Fruit fly (Drosophila melanogaster) whole organism, embryonic: ENCODE results near the gene CG10866.

ENCODE experiments used
- Asciz ChIP-seq: fragments of 200-800 bp; sonication (Bioruptor generic); optimal IDR thresholded peaks from 2 replicates; lab custom pipeline; 2017; ENCODE audit warnings: missing biosample characterization, mild to moderate bottlenecking, missing genetic modification characterization, missing genetic modification reagents
- CG10431 ChIP-seq: fragments of 200-800 bp; sonication (Bioruptor generic); optimal IDR thresholded peaks from 3 replicates; lab custom pipeline; 2018; ENCODE audit warnings: missing biosample characterization, mild to moderate bottlenecking, missing genetic modification characterization
- CG10543 ChIP-seq: fragments of 200-800 bp; sonication (Bioruptor generic); optimal IDR thresholded peaks from 3 replicates; lab custom pipeline; 2017; ENCODE audit warnings: missing biosample characterization, mild to moderate bottlenecking, missing genetic modification characterization, moderate library complexity
- CG10654 ChIP-seq: fragments of 200-800 bp; sonication (Bioruptor generic); optimal IDR thresholded peaks from 2 replicates; lab custom pipeline; 2016; ENCODE audit warnings: missing biosample characterization, missing genetic modification characterization
- CG12299 ChIP-seq: fragments of 200-800 bp; sonication (Bioruptor generic); optimal IDR thresholded peaks from 2 replicates; lab custom pipeline; 2018; ENCODE audit warnings: missing biosample characterization, mild to moderate bottlenecking, missing genetic modification characterization
- CG13287 ChIP-seq: fragments of 200-800 bp; sonication (Bioruptor generic); IDR thresholded peaks from 2 replicates; pipeline ENCODE4 v1.3.6; 2022; ENCODE audit warnings: missing biosample characterization, missing genetic modification characterization; ENCODE audit not compliant: partially characterized antibody
- CG14014 ChIP-seq: fragments of 200-800 bp; sonication (Bioruptor generic); IDR thresholded peaks from 2 replicates; pipeline ENCODE4 v1.3.6; 2022; ENCODE audit warnings: missing biosample characterization, missing genetic modification characterization
- CG15514 ChIP-seq: fragments of 200-800 bp; sonication (Bioruptor generic); optimal IDR thresholded peaks from 3 replicates; lab custom pipeline; 2017; ENCODE audit warnings: missing biosample characterization, missing genetic modification characterization, mild to moderate bottlenecking, moderate library complexity, missing genetic modification reagents
- CG18011 ChIP-seq: fragments of 200-800 bp; sonication (Bioruptor generic); optimal IDR thresholded peaks from 2 replicates; lab custom pipeline; 2017; ENCODE audit warnings: missing biosample characterization, missing genetic modification characterization, mild to moderate bottlenecking, moderate library complexity, missing genotype
- CG18619 ChIP-seq: fragments of 200-800 bp; sonication (Bioruptor generic); optimal IDR thresholded peaks from 3 replicates; lab custom pipeline; 2017; ENCODE audit warnings: missing biosample characterization, mild to moderate bottlenecking, missing genetic modification characterization
- CG18764 ChIP-seq: fragments of 200-800 bp; sonication (Bioruptor generic); optimal IDR thresholded peaks from 3 replicates; lab custom pipeline; 2016; ENCODE audit warnings: missing biosample characterization, missing genetic modification characterization
- CG2889 ChIP-seq: fragments of 200-800 bp; sonication (Bioruptor generic); IDR thresholded peaks from 3 replicates; pipeline ENCODE4 v1.3.6; 2022; ENCODE audit warnings: missing biosample characterization, missing genetic modification characterization
- CG30020 ChIP-seq: fragments of 200-800 bp; optimal IDR thresholded peaks from 2 replicates; lab custom pipeline; 2019; ENCODE audit warnings: missing biosample characterization, mild to moderate bottlenecking, missing genetic modification characterization, moderate library complexity
- CG30431 ChIP-seq: fragments of 200-800 bp; sonication (Bioruptor generic); optimal IDR thresholded peaks from 2 replicates; lab custom pipeline; 2017; ENCODE audit warnings: missing biosample characterization, missing genetic modification characterization
- CG3065 ChIP-seq: fragments of 200-800 bp; sonication (Bioruptor generic); optimal IDR thresholded peaks from 2 replicates; lab custom pipeline; 2016; ENCODE audit warnings: missing biosample characterization, missing genetic modification characterization
- CG32532 ChIP-seq: fragments of 200-800 bp; sonication (Bioruptor generic); IDR thresholded peaks from 2 replicates; pipeline ENCODE4 v1.3.6; 2022; ENCODE audit warnings: missing biosample characterization, missing genetic modification characterization
- CG32772 ChIP-seq: fragments of 200-800 bp; sonication (Bioruptor generic); IDR thresholded peaks from 2 replicates; pipeline ENCODE4 v1.3.6; 2022; ENCODE audit warnings: missing biosample characterization, missing genetic modification characterization
- CG4820 ChIP-seq: fragments of 200-800 bp; sonication (Bioruptor generic); optimal IDR thresholded peaks from 3 replicates; lab custom pipeline; 2016; ENCODE audit warnings: missing biosample characterization, missing genetic modification characterization
- CG5245 ChIP-seq: fragments of 200-800 bp; sonication (Bioruptor generic); optimal IDR thresholded peaks from 3 replicates; lab custom pipeline; 2016; ENCODE audit warnings: missing biosample characterization, missing genetic modification characterization
- CG7357 ChIP-seq: fragments of 200-800 bp; sonication (Bioruptor generic); IDR thresholded peaks from 3 replicates; pipeline ENCODE4 v1.3.6; 2022; ENCODE audit warnings: missing biosample characterization, missing genetic modification characterization
- CG7556 ChIP-seq: fragments of 200-800 bp; sonication (Bioruptor generic); optimal IDR thresholded peaks from 2 replicates; lab custom pipeline; 2017; ENCODE audit warnings: missing biosample characterization, mild to moderate bottlenecking, missing genetic modification characterization
- CG7745 ChIP-seq: fragments of 200-800 bp; sonication (Bioruptor generic); optimal IDR thresholded peaks from 2 replicates; lab custom pipeline; 2018; ENCODE audit warnings: missing biosample characterization, mild to moderate bottlenecking, missing genetic modification characterization, moderate library complexity
- CG9817 ChIP-seq: fragments of 200-800 bp; sonication (Bioruptor generic); optimal IDR thresholded peaks from 2 replicates; lab custom pipeline; 2018; ENCODE audit warnings: missing biosample characterization, mild to moderate bottlenecking, missing genetic modification characterization, moderate library complexity
- CkIIα-i1 ChIP-seq: fragments of 200-800 bp; sonication (Bioruptor generic); IDR thresholded peaks from 2 replicates; pipeline ENCODE4 v1.3.6; 2022; ENCODE audit warnings: missing biosample characterization, missing genetic modification characterization
- D19A ChIP-seq: fragments of 200-800 bp; optimal IDR thresholded peaks from 3 replicates; lab custom pipeline; 2019; ENCODE audit warnings: missing biosample characterization, mild to moderate bottlenecking, missing genetic modification characterization, moderate library complexity
- Dip3 ChIP-seq: fragments of 200-800 bp; sonication (Bioruptor generic); optimal IDR thresholded peaks from 3 replicates; lab custom pipeline; 2016; ENCODE audit warnings: missing biosample characterization, missing genetic modification characterization
- Dref ChIP-seq: fragments of 200-800 bp; sonication (Bioruptor generic); IDR thresholded peaks from 2 replicates; pipeline ENCODE4 v1.3.6; 2022; ENCODE audit warnings: missing biosample characterization, missing genetic modification characterization
- GATAe ChIP-seq: fragments of 200-800 bp; sonication (Bioruptor generic); conservative IDR thresholded peaks from 2 replicates; pipeline ENCODE4 v1.3.6; 2022; ENCODE audit warnings: missing biosample characterization, missing genetic modification characterization
- Hmx ChIP-seq: fragments of 200-800 bp; sonication (Bioruptor generic); optimal IDR thresholded peaks from 2 replicates; lab custom pipeline; 2016; ENCODE audit warnings: missing biosample characterization, missing genetic modification characterization
- Mad ChIP-seq: fragments of 200-800 bp; sonication (Bioruptor generic); optimal IDR thresholded peaks from 2 replicates; lab custom pipeline; 2016; ENCODE audit warnings: missing biosample characterization, missing genetic modification characterization
- PHDP ChIP-seq: fragments of 200-800 bp; sonication (Bioruptor generic); optimal IDR thresholded peaks from 3 replicates; lab custom pipeline; 2018; ENCODE audit warnings: missing biosample characterization, mild to moderate bottlenecking, missing genetic modification characterization, moderate library complexity
- Rx ChIP-seq: fragments of 200-800 bp; sonication (Bioruptor generic); IDR thresholded peaks from 2 replicates; pipeline ENCODE4 v1.3.6; 2022; ENCODE audit warnings: missing biosample characterization, missing genetic modification characterization
- Sox102F ChIP-seq: fragments of 200-800 bp; sonication (Bioruptor generic); optimal IDR thresholded peaks from 2 replicates; lab custom pipeline; 2018; ENCODE audit warnings: missing biosample characterization, mild to moderate bottlenecking, missing genetic modification characterization, moderate library complexity
- Tbp ChIP-seq: fragments of >200 bp; optimal IDR thresholded peaks from 2 replicates; lab custom pipeline; 2018; ENCODE audit warnings: missing biosample characterization, missing genetic modification characterization
- disco-r ChIP-seq: fragments of 200-800 bp; sonication (Bioruptor generic); optimal IDR thresholded peaks from 2 replicates; lab custom pipeline; 2016; ENCODE audit warnings: missing biosample characterization, missing genetic modification characterization
- dmrt11E ChIP-seq: fragments of 200-800 bp; sonication (Bioruptor generic); optimal IDR thresholded peaks from 3 replicates; lab custom pipeline; 2018; ENCODE audit warnings: missing biosample characterization, mild to moderate bottlenecking, missing genetic modification characterization, moderate library complexity
- dpn ChIP-seq, 2 experiments: fragments of 200-800 bp; sonication (Bioruptor generic); optimal IDR thresholded peaks; 3 replicates each; lab custom pipeline; 2016; ENCODE audit warnings: missing biosample characterization in 2 of 2, missing genetic modification characterization in 2 of 2
- eve ChIP-seq, 2 experiments: fragments of >200 bp; optimal IDR thresholded peaks; 2 replicates each; lab custom pipeline; 2017; ENCODE audit warnings: missing biosample characterization in 2 of 2, missing genetic modification characterization in 2 of 2
- gfzf ChIP-seq: fragments of 200-800 bp; sonication (Bioruptor generic); optimal IDR thresholded peaks from 2 replicates; lab custom pipeline; 2016; ENCODE audit warnings: missing biosample characterization, mild to moderate bottlenecking, missing genetic modification characterization, moderate library complexity
- gsb ChIP-seq: fragments of 200-800 bp; sonication (Bioruptor generic); IDR thresholded peaks from 2 replicates; pipeline ENCODE4 v1.3.6; 2022; ENCODE audit warnings: missing biosample characterization, missing genetic modification characterization
- knrl ChIP-seq: fragments of 200-800 bp; sonication (Bioruptor generic); IDR thresholded peaks from 3 replicates; pipeline ENCODE4 v1.3.6; 2022; ENCODE audit warnings: missing biosample characterization, missing genetic modification characterization; ENCODE audit not compliant: partially characterized antibody
- mirr ChIP-seq: fragments of 200-800 bp; sonication (Bioruptor generic); optimal IDR thresholded peaks from 3 replicates; lab custom pipeline; 2018; ENCODE audit warnings: missing biosample characterization, mild to moderate bottlenecking, missing genetic modification characterization
- oc ChIP-seq: fragments of 200-800 bp; sonication (Bioruptor generic); optimal IDR thresholded peaks from 2 replicates; lab custom pipeline; 2018; ENCODE audit warnings: missing biosample characterization, mild to moderate bottlenecking, missing genetic modification characterization, moderate library complexity
- peb ChIP-seq: fragments of 200-800 bp; sonication (Bioruptor generic); IDR thresholded peaks from 2 replicates; pipeline ENCODE4 v1.3.6; 2022; ENCODE audit warnings: missing biosample characterization, missing genetic modification characterization
- phol ChIP-seq: fragments of 200-800 bp; sonication (Bioruptor generic); optimal IDR thresholded peaks from 3 replicates; lab custom pipeline; 2018; ENCODE audit warnings: missing biosample characterization, mild to moderate bottlenecking, missing genetic modification characterization, moderate library complexity
- run ChIP-seq: fragments of 200-800 bp; sonication (Bioruptor generic); optimal IDR thresholded peaks from 3 replicates; lab custom pipeline; 2018; ENCODE audit warnings: missing biosample characterization, mild to moderate bottlenecking, missing genetic modification characterization
- sisA ChIP-seq: fragments of 200-800 bp; sonication (Bioruptor generic); IDR thresholded peaks from 2 replicates; pipeline ENCODE4 v1.3.6; 2022; ENCODE audit warnings: missing biosample characterization, missing genetic modification characterization
- twi ChIP-seq: fragments of 200-800 bp; optimal IDR thresholded peaks from 2 replicates; lab custom pipeline; 2019; ENCODE audit warnings: missing biosample characterization, mild to moderate bottlenecking, missing genetic modification characterization, moderate library complexity
- zen ChIP-seq: fragments of 200-800 bp; sonication (Bioruptor generic); optimal IDR thresholded peaks from 3 replicates; lab custom pipeline; 2018; ENCODE audit warnings: missing biosample characterization, mild to moderate bottlenecking, missing genetic modification characterization, moderate library complexity
- zfh1 ChIP-seq: fragments of 200-800 bp; sonication (Bioruptor generic); IDR thresholded peaks from 3 replicates; pipeline ENCODE4 v1.3.6; 2022; ENCODE audit warnings: missing biosample characterization, missing genetic modification characterization

CG10866 gene

DNA sequence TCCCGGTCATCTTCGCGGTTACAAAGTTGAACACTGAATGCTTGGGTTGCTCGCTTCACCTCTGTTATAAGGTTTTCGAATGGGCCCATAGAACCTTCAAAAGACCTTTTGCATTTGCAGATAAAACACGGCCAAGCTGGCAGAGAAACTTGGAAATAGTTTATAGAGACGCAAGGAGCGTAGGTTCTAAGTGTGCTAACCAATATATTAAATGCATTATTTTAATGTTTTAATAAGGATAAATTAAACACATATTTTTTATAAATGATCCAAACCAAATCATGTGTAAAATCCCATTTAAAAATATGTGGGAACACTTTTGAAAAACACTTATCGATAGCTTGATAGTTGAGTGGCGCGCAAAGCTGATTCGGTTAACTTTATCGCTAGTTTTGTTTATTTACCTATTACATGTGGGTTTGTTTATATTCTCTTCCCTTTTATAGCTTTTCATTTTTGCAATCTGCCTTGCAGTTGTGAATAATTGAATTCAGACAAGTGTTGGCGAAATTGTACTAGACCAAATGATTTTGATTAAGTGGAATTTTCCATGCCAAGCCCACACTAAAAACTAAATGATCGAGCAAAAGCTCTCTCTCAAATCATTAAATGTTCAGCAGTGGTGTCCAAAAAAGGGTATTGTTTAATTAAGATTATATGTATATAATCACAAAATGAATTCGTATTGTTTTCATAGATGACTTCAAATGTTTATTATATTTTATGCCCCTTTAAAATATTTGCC lies 2.5 kb upstream of the CG10866 start, which contains the start of gene CG12766 (continued):
- TF ChIP-seq CG3065 (GFP tag; lab: Kevin White, UChicago), result no peak
- no peak for TF ChIP-seq CG32772 (GFP tag; lab: Robert Waterston, UW)
- TF ChIP-seq CG12299, result no peak
- TF ChIP-seq CG18619, result no peak
- TF ChIP-seq zfh1, result 0 out of 3 replicates have a peak, but pooled peaks have one; percentile 26
- peak; percentile 29; the same call in 1 of the 2 replicates for TF ChIP-seq peb (GFP tag; lab: Robert Waterston, UW)
- no peak for TF ChIP-seq CG10543
- TF ChIP-seq CG4820, result no peak
- TF ChIP-seq phol, result no peak
- no peak for TF ChIP-seq knrl
- no peak for TF ChIP-seq CG14014 (GFP tag; lab: Robert Waterston, UW)
- TF ChIP-seq gsb (GFP tag; lab: Robert Waterston, UW), result no peak
- no peak for TF ChIP-seq Asciz
- no peak for TF ChIP-seq disco-r (GFP tag; lab: Kevin White, UChicago)
- no peak for TF ChIP-seq Mad
- TF ChIP-seq mirr (GFP tag; lab: Kevin White, UChicago), result no peak
- TF ChIP-seq CG13287 (GFP tag; lab: Robert Waterston, UW), result peak; percentile 76
- no peak for TF ChIP-seq CG30020 (tag; lab: Kevin White, UChicago)
- no peak for TF ChIP-seq zen
- TF ChIP-seq Rx (GFP tag; lab: Robert Waterston, UW), result no peak
- no peak for TF ChIP-seq Tbp (GFP tag; lab: Kevin White, UChicago)
- TF ChIP-seq sisA (GFP tag; lab: Robert Waterston, UW), result no peak
- peak; percentile 22 for TF ChIP-seq PHDP (tag; lab: Kevin White, UChicago)
- TF ChIP-seq Dref (GFP tag; lab: Robert Waterston, UW), result peak; percentile 48
- TF ChIP-seq Dip3 (GFP tag; lab: Kevin White, UChicago), result no peak
- TF ChIP-seq CG10431 (GFP tag; lab: Kevin White, UChicago), result no peak
- no peak for TF ChIP-seq CG7357 (GFP tag; lab: Robert Waterston, UW)
- TF ChIP-seq CG10654, result no peak
- no peak for TF ChIP-seq CG2889 (GFP tag; lab: Robert Waterston, UW)
- TF ChIP-seq oc (tag; lab: Kevin White, UChicago), result no peak
- TF ChIP-seq CG30431 (GFP tag; lab: Kevin White, UChicago), result no peak
- no peak for TF ChIP-seq CG7556
- no peak for TF ChIP-seq Sox102F (GFP tag; lab: Kevin White, UChicago)
- TF ChIP-seq CG9817 (tag; lab: Kevin White, UChicago), result no peak
- no peak for TF ChIP-seq CkIIα-i1 (GFP tag; lab: Robert Waterston, UW)
- TF ChIP-seq twi (tag; lab: Kevin White, UChicago), result no peak
- no peak for TF ChIP-seq run (tag; lab: Kevin White, UChicago)
- TF ChIP-seq CG18011 (GFP tag; lab: Kevin White, UChicago), result no peak
- TF ChIP-seq CG7745 (tag; lab: Kevin White, UChicago), result no peak
- no peak for TF ChIP-seq Hmx
- no peak for TF ChIP-seq CG15514 (GFP tag; lab: Kevin White, UChicago)
- no peak for TF ChIP-seq dpn (GFP tag; optimal IDR thresholded peaks at IDR 0.05; lab: Kevin White, UChicago)
- TF ChIP-seq GATAe (GFP tag; lab: Robert Waterston, UW), result no peak
- peak; percentile 42; the same call in 1 of the 2 replicates for TF ChIP-seq CG32532 (GFP tag; lab: Robert Waterston, UW)
- no peak for TF ChIP-seq CG18764
- no peak for TF ChIP-seq dmrt11E (tag; lab: Kevin White, UChicago)
- no peak for TF ChIP-seq D19A (tag; lab: Kevin White, UChicago)
- no peak for TF ChIP-seq eve (GFP tag; optimal IDR thresholded peaks at IDR 0.05; lab: Kevin White, UChicago)
- TF ChIP-seq gfzf (GFP tag; lab: Kevin White, UChicago), result peak; percentile 35
- no peak for TF ChIP-seq CG5245 (GFP tag; lab: Kevin White, UChicago)
